Fruit fly (Drosophila melanogaster): ENCODE data around the gene slmb.

Gene slmb

dm6 chr3R:21112742-21113465 is 14.4 kb downstream of the slmb start:
- TF ChIP-seq Crg-1 (GFP tag; optimal IDR thresholded peaks at IDR 0.05): peak; percentile 48
- peak; percentile 75 for TF ChIP-seq CG14711 (tag; optimal IDR thresholded peaks at IDR 0.05)
- TF ChIP-seq CG5204 (GFP tag; optimal IDR thresholded peaks at IDR 0.05): no peak
- TF ChIP-seq Hr96 (GFP tag; optimal IDR thresholded peaks at IDR 0.05): no peak
- TF ChIP-seq kay (GFP tag; ENCODE audit: borderline replicate concordance): no peak
- peak; percentile 57 for TF ChIP-seq CG12768 (GFP tag; optimal IDR thresholded peaks at IDR 0.05)
- TF ChIP-seq cnc (optimal IDR thresholded peaks at IDR 0.05): no peak
- TF ChIP-seq toe (GFP tag; optimal IDR thresholded peaks at IDR 0.05): no peak
- peak; percentile 77 for TF ChIP-seq CG7101 (tag; optimal IDR thresholded peaks at IDR 0.05)
- TF ChIP-seq CG7045 (GFP tag; optimal IDR thresholded peaks at IDR 0.05): peak; percentile 7
- TF ChIP-seq CG1620 (GFP tag; optimal IDR thresholded peaks at IDR 0.05): peak; percentile 58
- peak; percentile 76 for TF ChIP-seq CG11617 (GFP tag; optimal IDR thresholded peaks at IDR 0.05)
- TF ChIP-seq Clk (GFP tag; optimal IDR thresholded peaks at IDR 0.05): no peak
- TF ChIP-seq pad (GFP tag; optimal IDR thresholded peaks at IDR 0.05): no peak
- peak; percentile 9 for TF ChIP-seq cic (GFP tag; optimal IDR thresholded peaks at IDR 0.05)
- peak; percentile 43 for TF ChIP-seq Mnt (GFP tag; optimal IDR thresholded peaks at IDR 0.05)
- peak; percentile 81 for TF ChIP-seq bab1 (GFP tag; optimal IDR thresholded peaks at IDR 0.05)
- TF ChIP-seq CG33017 (tag; optimal IDR thresholded peaks at IDR 0.05): peak; percentile 86
- peak; percentile 40 for TF ChIP-seq tj (GFP tag; optimal IDR thresholded peaks at IDR 0.05)
- TF ChIP-seq ovo (GFP tag; optimal IDR thresholded peaks at IDR 0.05): peak; percentile 81

- no peak for TF ChIP-seq cnc (optimal IDR thresholded peaks at IDR 0.05)
- TF ChIP-seq cic (GFP tag; optimal IDR thresholded peaks at IDR 0.05): peak; percentile 62
- TF ChIP-seq CG12768 (GFP tag; optimal IDR thresholded peaks at IDR 0.05): peak; percentile 64
- TF ChIP-seq CG7101 (tag; optimal IDR thresholded peaks at IDR 0.05): no peak
- TF ChIP-seq Hr96 (GFP tag; optimal IDR thresholded peaks at IDR 0.05): no peak
- TF ChIP-seq pad (GFP tag; optimal IDR thresholded peaks at IDR 0.05): peak; percentile 91
- TF ChIP-seq ovo (GFP tag; optimal IDR thresholded peaks at IDR 0.05): peak; percentile 21
- no peak for TF ChIP-seq CG11617 (GFP tag; optimal IDR thresholded peaks at IDR 0.05)
- peak; percentile 17 for TF ChIP-seq Mnt (GFP tag; optimal IDR thresholded peaks at IDR 0.05)
- peak; percentile 8 for TF ChIP-seq tj (GFP tag; optimal IDR thresholded peaks at IDR 0.05)
Observed at dm6 chr3R:21111964-21112740, 15.1 kb downstream of the slmb start.

- TF ChIP-seq CG7101 (tag; optimal IDR thresholded peaks at IDR 0.05) (peak; percentile 52), Crg-1 (GFP tag; optimal IDR thresholded peaks at IDR 0.05) (peak; percentile 54), CG14711 (tag; optimal IDR thresholded peaks at IDR 0.05) (peak; percentile 39), toe (GFP tag; optimal IDR thresholded peaks at IDR 0.05) (no peak), kay (GFP tag; ENCODE audit: borderline replicate concordance) (no peak), CG11617 (GFP tag; optimal IDR thresholded peaks at IDR 0.05) (peak; percentile 78), CG12768 (GFP tag; optimal IDR thresholded peaks at IDR 0.05) (no peak), Clk (GFP tag; optimal IDR thresholded peaks at IDR 0.05) (peak; percentile 3), cic (GFP tag; optimal IDR thresholded peaks at IDR 0.05) (no peak), CG7045 (GFP tag; optimal IDR thresholded peaks at IDR 0.05) (peak; percentile 39), CG1620 (GFP tag; optimal IDR thresholded peaks at IDR 0.05) (peak; percentile 60), bab1 (GFP tag; optimal IDR thresholded peaks at IDR 0.05) (peak; percentile 75), CG5204 (GFP tag; optimal IDR thresholded peaks at IDR 0.05) (no peak), cnc (optimal IDR thresholded peaks at IDR 0.05) (no peak), ovo (GFP tag; optimal IDR thresholded peaks at IDR 0.05) (peak; percentile 33), Mnt (GFP tag; optimal IDR thresholded peaks at IDR 0.05) (peak; percentile 62), pad (GFP tag; optimal IDR thresholded peaks at IDR 0.05) (peak; percentile 26), tj (GFP tag; optimal IDR thresholded peaks at IDR 0.05) (peak; percentile 30), Hr96 (GFP tag; optimal IDR thresholded peaks at IDR 0.05) (no peak), CG33017 (tag; optimal IDR thresholded peaks at IDR 0.05) (peak; percentile 7)
Observed at dm6 chr3R:21111046-21111480, 16.2 kb downstream of the slmb start, which contains the start of gene Rab11. Gene Rab11 (plus strand): TSS chr3R:21111408.

dm6 chr3R:21109712-21110111 is 17.6 kb downstream of the slmb start:
- no peak for TF ChIP-seq CG1620 (GFP tag; optimal IDR thresholded peaks at IDR 0.05)
- TF ChIP-seq CG7045 (GFP tag; optimal IDR thresholded peaks at IDR 0.05): no peak
- TF ChIP-seq pad (GFP tag; optimal IDR thresholded peaks at IDR 0.05): no peak
- TF ChIP-seq Hr96 (GFP tag; optimal IDR thresholded peaks at IDR 0.05): no peak
- TF ChIP-seq cic (GFP tag; optimal IDR thresholded peaks at IDR 0.05): no peak
- no peak for TF ChIP-seq toe (GFP tag; optimal IDR thresholded peaks at IDR 0.05)
- TF ChIP-seq kay (GFP tag; ENCODE audit: borderline replicate concordance): no peak
- TF ChIP-seq Clk (GFP tag; optimal IDR thresholded peaks at IDR 0.05): no peak
- no peak for TF ChIP-seq tj (GFP tag; optimal IDR thresholded peaks at IDR 0.05)
- TF ChIP-seq Mnt (GFP tag; optimal IDR thresholded peaks at IDR 0.05): no peak
- no peak for TF ChIP-seq ovo (GFP tag; optimal IDR thresholded peaks at IDR 0.05)

- peak; percentile 95 for TF ChIP-seq bab1 (GFP tag; optimal IDR thresholded peaks at IDR 0.05)
- TF ChIP-seq CG7101 (tag; optimal IDR thresholded peaks at IDR 0.05): peak; percentile 37
- peak; percentile 21 for TF ChIP-seq CG33017 (tag; optimal IDR thresholded peaks at IDR 0.05)
- TF ChIP-seq pad (GFP tag; optimal IDR thresholded peaks at IDR 0.05): peak; percentile 48
- TF ChIP-seq CG14711 (tag; optimal IDR thresholded peaks at IDR 0.05): peak; percentile 40
- peak; percentile 64 for TF ChIP-seq CG7045 (GFP tag; optimal IDR thresholded peaks at IDR 0.05)
- TF ChIP-seq Crg-1 (GFP tag; optimal IDR thresholded peaks at IDR 0.05): no peak
- TF ChIP-seq kay (GFP tag; ENCODE audit: borderline replicate concordance): no peak
- no peak for TF ChIP-seq Hr96 (GFP tag; optimal IDR thresholded peaks at IDR 0.05)
- peak; percentile 29 for TF ChIP-seq cic (GFP tag; optimal IDR thresholded peaks at IDR 0.05)
- TF ChIP-seq ovo (GFP tag; optimal IDR thresholded peaks at IDR 0.05): no peak
- TF ChIP-seq CG11617 (GFP tag; optimal IDR thresholded peaks at IDR 0.05): peak; percentile 81
- TF ChIP-seq CG12768 (GFP tag; optimal IDR thresholded peaks at IDR 0.05): peak; percentile 51
- peak; percentile 15 for TF ChIP-seq Mnt (GFP tag; optimal IDR thresholded peaks at IDR 0.05)
- peak; percentile 36 for TF ChIP-seq Clk (GFP tag; optimal IDR thresholded peaks at IDR 0.05)
- TF ChIP-seq CG5204 (GFP tag; optimal IDR thresholded peaks at IDR 0.05): no peak
- TF ChIP-seq tj (GFP tag; optimal IDR thresholded peaks at IDR 0.05): peak; percentile 54
- peak; percentile 61 for TF ChIP-seq CG1620 (GFP tag; optimal IDR thresholded peaks at IDR 0.05)
Observed at dm6 chr3R:21107907-21108591, 19.2 kb downstream of the slmb start, which contains the start of the genes Sec15 and rtet. Gene Sec15 (minus strand): TSS chr3R:21107972. Gene rtet (plus strand): TSS chr3R:21108446.
